Worm (Caenorhabditis elegans) whole organism, mixed stage, embryonic: Measurements from ENCODE around the gene srj-44.

Experiments
- lin-13 ChIP-seq: fragments of 150-350 bp; optimal IDR thresholded peaks from 2 replicates; lab custom pipeline; 2014; ENCODE audit warnings: missing biosample characterization, missing genetic modification characterization
- mab-5 ChIP-seq: fragments of 150-350 bp; optimal IDR thresholded peaks from 2 replicates; lab custom pipeline; 2014; ENCODE audit warnings: missing biosample characterization, missing genetic modification characterization
- nhr-237 ChIP-seq: fragments of 150-350 bp; optimal IDR thresholded peaks from 2 replicates; lab custom pipeline; 2014; ENCODE audit warnings: missing biosample characterization, missing genetic modification characterization
- nhr-76 ChIP-seq: sonication (generic microtip); optimal IDR thresholded peaks from 2 replicates; lab custom pipeline; 2017; ENCODE audit warnings: missing biosample characterization, missing genetic modification characterization
- pha-4 ChIP-seq: fragments of 150-350 bp; optimal IDR thresholded peaks from 2 replicates; lab custom pipeline; 2018; ENCODE audit warnings: missing biosample characterization, missing genetic modification reagents, missing genetic modification characterization

- no peak for TF ChIP-seq mab-5 (tag; lab: Kevin White, UChicago)
- TF ChIP-seq nhr-76 (tag; lab: Kevin White, UChicago) = no peak
- no peak for TF ChIP-seq lin-13 (tag; lab: Kevin White, UChicago)
- no peak for TF ChIP-seq nhr-237 (tag; lab: Kevin White, UChicago)
- TF ChIP-seq pha-4 (tag; lab: Kevin White, UChicago) = no peak
These were observed 47.3 kb upstream of the srj-44 start, which contains the start of gene srh-127 for ce11 chrV:2892976-2893375.
